Worm (Caenorhabditis elegans) whole organism, midembryonic: ENCODE results near the gene bub-3.

ENCODE experiments used
- T22C8.4 ChIP-seq: fragments of 200-800 bp; sonication (Bioruptor generic); IDR thresholded peaks from 2 replicates; pipeline ENCODE4 v1.3.6; 2022; ENCODE audit warnings: missing genetic modification characterization, missing compliant biosample characterization
- cog-1 ChIP-seq: sonication (generic microtip); optimal IDR thresholded peaks from 2 replicates; lab custom pipeline; 2016; ENCODE audit warnings: missing genetic modification characterization, missing compliant biosample characterization
- flt-1 ChIP-seq: fragments of 200-800 bp; sonication (Bioruptor generic); IDR thresholded peaks from 2 replicates; pipeline ENCODE4 v1.3.6; 2022; ENCODE audit warnings: missing genetic modification characterization, missing compliant biosample characterization
- klf-2 ChIP-seq: fragments of 200-800 bp; sonication (Bioruptor generic); conservative IDR thresholded peaks from 2 replicates; pipeline ENCODE4 v1.3.6; 2022; ENCODE audit warnings: missing genetic modification reagents, missing genetic modification characterization, missing compliant biosample characterization
- ref-1 ChIP-seq: fragments of 200-800 bp; sonication (Bioruptor generic); conservative IDR thresholded peaks from 2 replicates; pipeline ENCODE4 v1.3.6; 2022; ENCODE audit warnings: missing genetic modification reagents, missing genetic modification characterization, missing compliant biosample characterization
- ztf-23 ChIP-seq: fragments of 200-800 bp; sonication (Bioruptor generic); IDR thresholded peaks from 2 replicates; pipeline ENCODE4 v1.3.6; 2022; ENCODE audit warnings: missing genetic modification reagents, missing genetic modification characterization, missing compliant biosample characterization
- ztf-29 ChIP-seq: fragments of 200-800 bp; sonication (Bioruptor generic); IDR thresholded peaks from 2 replicates; pipeline ENCODE4 v1.3.6; 2022; ENCODE audit warnings: missing genetic modification reagents, missing genetic modification characterization, missing compliant biosample characterization

ce11 chrII:13677927-13678326 lies 47.9 kb upstream of the bub-3 start:
- TF ChIP-seq flt-1 (GFP tag; lab: Robert Waterston, UW) = no peak
- TF ChIP-seq ztf-23 (GFP tag; lab: Robert Waterston, UW) = no peak
- TF ChIP-seq klf-2 (GFP tag; lab: Robert Waterston, UW) = no peak
- TF ChIP-seq ztf-29 = no peak
- no peak for TF ChIP-seq cog-1 (tag; lab: Kevin White, UChicago)
- no peak for TF ChIP-seq T22C8.4 (GFP tag; lab: Robert Waterston, UW)
- TF ChIP-seq ref-1 = no peak
